Worm (Caenorhabditis elegans) whole organism, L4 larva: ENCODE measurements around the gene dpf-2.

Experiments
- F37D6.2 ChIP-seq: sonication (generic microtip); optimal IDR thresholded peaks from 2 replicates; lab custom pipeline; 2016; ENCODE audit warnings: mild to moderate bottlenecking, missing genetic modification characterization, missing compliant biosample characterization
- F44E2.7 ChIP-seq: fragments of 200-800 bp; sonication (Bioruptor generic); IDR thresholded peaks from 2 replicates; pipeline ENCODE4 v2.1.2; 2022; ENCODE audit warnings: missing genetic modification characterization, missing compliant biosample characterization
- F49E8.2 ChIP-seq: sonication (generic microtip); optimal IDR thresholded peaks from 2 replicates; lab custom pipeline; 2016; ENCODE audit warnings: missing compliant biosample characterization, mild to moderate bottlenecking, missing genetic modification characterization, borderline replicate concordance
- T20F7.1 ChIP-seq: fragments of 200-800 bp; sonication (Bioruptor generic); optimal IDR thresholded peaks from 2 replicates; lab custom pipeline; 2018; ENCODE audit warnings: mild to moderate bottlenecking, missing genetic modification characterization, missing compliant biosample characterization
- T26A8.4 ChIP-seq: fragments of 200-800 bp; sonication (Bioruptor generic); IDR thresholded peaks from 2 replicates; pipeline ENCODE4 v1.3.6; 2022; ENCODE audit warnings: missing genetic modification characterization, missing compliant biosample characterization
- Y105C5A.15 ChIP-seq: fragments of 200-800 bp; sonication (Bioruptor generic); IDR thresholded peaks from 2 replicates; pipeline ENCODE4 v1.3.6; 2022; ENCODE audit warnings: missing genetic modification characterization, missing compliant biosample characterization
- Y75B8A.6 ChIP-seq: fragments of 200-800 bp; sonication (Bioruptor generic); IDR thresholded peaks from 2 replicates; pipeline ENCODE4 v1.3.6; 2022; ENCODE audit warnings: missing genetic modification reagents, missing genetic modification characterization, missing compliant biosample characterization
- ZK337.2 ChIP-seq: fragments of 200-800 bp; sonication (Bioruptor generic); IDR thresholded peaks from 2 replicates; pipeline ENCODE4 v1.3.6; 2022; ENCODE audit warnings: missing genetic modification reagents, missing genetic modification characterization, missing compliant biosample characterization
- aha-1 ChIP-seq: fragments of 150-350 bp; peaks from one replicate; lab custom pipeline; 2014; ENCODE audit warnings: missing biosample characterization, missing genetic modification characterization
- attf-4 ChIP-seq: sonication (generic microtip); optimal IDR thresholded peaks from 3 replicates; lab custom pipeline; 2017; ENCODE audit warnings: missing biosample characterization, missing genetic modification characterization
- ceh-20 ChIP-seq: fragments of 200-800 bp; sonication (Bioruptor generic); IDR thresholded peaks from 2 replicates; pipeline ENCODE4 v1.3.6; 2022; ENCODE audit warnings: missing genetic modification reagents, missing genetic modification characterization, missing compliant biosample characterization
- ceh-28 ChIP-seq: fragments of 150-350 bp; optimal IDR thresholded peaks from 2 replicates; lab custom pipeline; 2014; ENCODE audit warnings: missing biosample characterization, missing genetic modification reagents, missing genetic modification characterization
- ceh-32 ChIP-seq: sonication (generic microtip); optimal IDR thresholded peaks from 2 replicates; lab custom pipeline; 2016; ENCODE audit warnings: mild to moderate bottlenecking, missing genetic modification characterization, missing compliant biosample characterization; ENCODE audit not compliant: poor library complexity
- ceh-62 ChIP-seq: sonication (generic microtip); optimal IDR thresholded peaks from 2 replicates; lab custom pipeline; 2017; ENCODE audit warnings: missing biosample characterization, missing genetic modification characterization
- daf-19 ChIP-seq: fragments of 200-800 bp; sonication (Bioruptor generic); conservative IDR thresholded peaks from 2 replicates; pipeline ENCODE4 v1.3.6; 2022; ENCODE audit warnings: missing genetic modification characterization, missing compliant biosample characterization
- daf-8 ChIP-seq: fragments of 200-800 bp; sonication (Bioruptor generic); IDR thresholded peaks from 2 replicates; pipeline ENCODE4 v1.3.6; 2022; ENCODE audit warnings: missing genetic modification characterization, missing compliant biosample characterization
- dmd-8 ChIP-seq: fragments of 200-800 bp; sonication (Bioruptor generic); IDR thresholded peaks from 2 replicates; pipeline ENCODE4 v1.3.6; 2022; ENCODE audit warnings: missing genetic modification characterization, missing compliant biosample characterization
- dpl-1 ChIP-seq: fragments of 150-350 bp; optimal IDR thresholded peaks from 2 replicates; lab custom pipeline; 2014; ENCODE audit warnings: missing biosample characterization, missing genetic modification reagents, missing genetic modification characterization
- duxl-1 ChIP-seq: sonication (generic microtip); optimal IDR thresholded peaks from 2 replicates; lab custom pipeline; 2016; ENCODE audit warnings: mild to moderate bottlenecking, missing genetic modification characterization, moderate library complexity, missing compliant biosample characterization; ENCODE audit not compliant: poor library complexity
- egl-27 ChIP-seq: sonication (generic microtip); optimal IDR thresholded peaks from 3 replicates; lab custom pipeline; 2017; ENCODE audit warnings: missing biosample characterization, missing genetic modification reagents, missing genetic modification characterization
- hlh-11 ChIP-seq: fragments of 200-800 bp; sonication (Bioruptor generic); optimal IDR thresholded peaks from 2 replicates; lab custom pipeline; 2018; ENCODE audit warnings: mild to moderate bottlenecking, missing genetic modification characterization, missing compliant biosample characterization
- hlh-30 ChIP-seq: sonication (generic microtip); optimal IDR thresholded peaks from 2 replicates; lab custom pipeline; 2017; ENCODE audit warnings: antibody characterized with exemption, mild to moderate bottlenecking, missing genetic modification characterization, missing compliant biosample characterization; ENCODE audit not compliant: insufficient read depth
- hmg-1.1 ChIP-seq: fragments of 200-800 bp; sonication (Bioruptor generic); IDR thresholded peaks from 2 replicates; pipeline ENCODE4 v1.3.6; 2022; ENCODE audit warnings: missing genetic modification reagents, missing genetic modification characterization, missing compliant biosample characterization
- jun-1 ChIP-seq: fragments of 150-350 bp; optimal IDR thresholded peaks from 2 replicates; lab custom pipeline; 2014; ENCODE audit warnings: missing biosample characterization, missing genetic modification reagents, missing genetic modification characterization
- lin-1 ChIP-seq: fragments of 200-800 bp; sonication (Bioruptor generic); IDR thresholded peaks from 2 replicates; pipeline ENCODE4 v1.3.6; 2022; ENCODE audit warnings: missing genetic modification reagents, missing genetic modification characterization, missing compliant biosample characterization
- lin-15B ChIP-seq: fragments of 150-350 bp; sonication (generic microtip); optimal IDR thresholded peaks from 3 replicates; lab custom pipeline; 2014; ENCODE audit warnings: missing biosample characterization, missing genetic modification characterization
- lsy-2 ChIP-seq, 2 experiments: fragments of 150-350 bp in 1 of 2; sonication (generic microtip) in 1 of 2; optimal IDR thresholded peaks; 2 replicates each; lab custom pipeline; 2014 to 2017; ENCODE audit warnings: missing biosample characterization in 2 of 2, missing genetic modification characterization in 2 of 2
- mdl-1 ChIP-seq, 2 experiments: fragments of 150-350 bp in 1 of 2; sonication (generic microtip) in 1 of 2; optimal IDR thresholded peaks; 2 replicates each; lab custom pipeline; 2014 to 2017; ENCODE audit warnings: missing biosample characterization in 2 of 2, missing genetic modification characterization in 2 of 2
- mdt-29 ChIP-seq: fragments of 200-800 bp; sonication (Bioruptor generic); IDR thresholded peaks from 2 replicates; pipeline ENCODE4 v1.3.6; 2022; ENCODE audit warnings: missing genetic modification reagents, missing genetic modification characterization, missing compliant biosample characterization
- mep-1 ChIP-seq: fragments of 150-350 bp; sonication (generic microtip); optimal IDR thresholded peaks from 3 replicates; lab custom pipeline; 2014; ENCODE audit warnings: missing biosample characterization, missing genetic modification characterization
- nhr-10 ChIP-seq: fragments of 150-350 bp; optimal IDR thresholded peaks from 2 replicates; lab custom pipeline; 2014; ENCODE audit warnings: missing biosample characterization, missing genetic modification characterization
- nhr-25 ChIP-seq: sonication (generic microtip); optimal IDR thresholded peaks from 2 replicates; lab custom pipeline; 2017; ENCODE audit warnings: missing genetic modification characterization, mild to moderate bottlenecking, missing compliant biosample characterization, antibody characterized with exemption, moderate library complexity, borderline replicate concordance; ENCODE audit not compliant: insufficient read depth
- nhr-41 ChIP-seq: fragments of 200-800 bp; sonication (Bioruptor generic); IDR thresholded peaks from 2 replicates; pipeline ENCODE4 v1.3.6; 2022; ENCODE audit warnings: missing genetic modification reagents, missing genetic modification characterization, missing compliant biosample characterization
- pqm-1 ChIP-seq: sonication (generic microtip); optimal IDR thresholded peaks from 2 replicates; lab custom pipeline; 2017; ENCODE audit warnings: missing biosample characterization, missing genetic modification characterization
- saeg-2 ChIP-seq: fragments of 200-800 bp; sonication (Bioruptor generic); IDR thresholded peaks from 2 replicates; pipeline ENCODE4 v1.3.6; 2022; ENCODE audit warnings: missing genetic modification reagents, missing genetic modification characterization, missing compliant biosample characterization
- sdz-12 ChIP-seq: fragments of 200-800 bp; sonication (Bioruptor generic); optimal IDR thresholded peaks from 2 replicates; lab custom pipeline; 2018; ENCODE audit warnings: mild to moderate bottlenecking, missing genetic modification characterization, missing compliant biosample characterization
- snpc-4 ChIP-seq: fragments of 150-350 bp; optimal IDR thresholded peaks from 2 replicates; lab custom pipeline; 2014; ENCODE audit warnings: missing biosample characterization, missing genetic modification characterization
- tag-97 ChIP-seq: fragments of 200-800 bp; sonication (Bioruptor generic); IDR thresholded peaks from 2 replicates; pipeline ENCODE4 v1.3.6; 2022; ENCODE audit warnings: missing genetic modification characterization, missing compliant biosample characterization
- unc-62 ChIP-seq, 3 experiments: fragments of 150-350 bp in 1 of 3; sonication (generic microtip); optimal IDR thresholded peaks in 2 of 3; peaks in 1 of 3; 1 replicate in 1 of 3; 2 replicates in 2 of 3; lab custom pipeline; 2014 to 2017; ENCODE audit warnings: missing biosample characterization in 3 of 3, missing genetic modification characterization in 3 of 3, missing genetic modification reagents in 3 of 3, missing genotype in 1 of 3
- zag-1 ChIP-seq: fragments of 150-350 bp; optimal IDR thresholded peaks from 2 replicates; lab custom pipeline; 2014; ENCODE audit warnings: missing biosample characterization, missing genetic modification characterization
- zfp-2 ChIP-seq: sonication (generic microtip); optimal IDR thresholded peaks from 2 replicates; lab custom pipeline; 2016; ENCODE audit warnings: mild to moderate bottlenecking, missing genetic modification characterization, missing compliant biosample characterization
- zfp-3 ChIP-seq: fragments of 200-800 bp; sonication (Bioruptor generic); conservative IDR thresholded peaks from 2 replicates; pipeline ENCODE4 v1.3.6; 2022; ENCODE audit warnings: missing genetic modification reagents, missing genetic modification characterization, missing compliant biosample characterization
- zip-2 ChIP-seq: fragments of 150-350 bp; optimal IDR thresholded peaks from 2 replicates; lab custom pipeline; 2014; ENCODE audit warnings: missing biosample characterization, missing genetic modification characterization

The dpf-2 gene

ce11 chrX:14824490-14825050 is 7.1 kb upstream of the dpf-2 start, which contains the start of gene mbk-1 (continued):
- TF ChIP-seq hlh-11 (tag; lab: Kevin White, UChicago): peak; percentile 93
- no peak for TF ChIP-seq T26A8.4 (GFP tag; lab: Robert Waterston, UW)
- no peak for TF ChIP-seq daf-8 (GFP tag; lab: Robert Waterston, UW)
- TF ChIP-seq dpl-1 (GFP tag; lab: Kevin White, UChicago): peak; percentile 33
- no peak for TF ChIP-seq ceh-62 (tag; lab: Kevin White, UChicago)
- TF ChIP-seq Y105C5A.15: no peak
- TF ChIP-seq F49E8.2 (tag; lab: Kevin White, UChicago): no peak
- TF ChIP-seq ceh-20 (GFP tag; lab: Robert Waterston, UW): peak; percentile 70; the same call in 1 of the 2 replicates
- no peak for TF ChIP-seq sdz-12 (GFP tag; lab: Kevin White, UChicago)
- TF ChIP-seq snpc-4 (tag; lab: Kevin White, UChicago): no peak
- TF ChIP-seq attf-4 (tag; lab: Kevin White, UChicago): no peak
- peak in 1 of 2 experiments; percentile 50 for TF ChIP-seq unc-62 (GFP tag; optimal IDR thresholded peaks at IDR 0.05 in 1 of 2; lab: Kevin White, UChicago)
- TF ChIP-seq unc-62 (tag; optimal IDR thresholded peaks at IDR 0.05; lab: Kevin White, UChicago): no peak
- peak; percentile 80 for TF ChIP-seq hmg-1.1 (GFP tag; lab: Robert Waterston, UW)
- no peak for TF ChIP-seq dmd-8 (GFP tag; lab: Robert Waterston, UW)
- peak; percentile 75 for TF ChIP-seq lin-1
- no peak for TF ChIP-seq daf-19 (GFP tag; lab: Robert Waterston, UW)
- TF ChIP-seq ceh-28 (tag; lab: Kevin White, UChicago): no peak
- TF ChIP-seq tag-97: no peak
- peak; percentile 86 for TF ChIP-seq mep-1 (tag; lab: Kevin White, UChicago)
- TF ChIP-seq hlh-30 (tag; lab: Kevin White, UChicago): peak; percentile 98
- TF ChIP-seq F37D6.2 (tag; lab: Kevin White, UChicago): peak; percentile 5
- TF ChIP-seq Y75B8A.6 (GFP tag; lab: Robert Waterston, UW): no peak
- no peak for TF ChIP-seq F44E2.7

ce11 chrX:14828766-14829165 is 2.9 kb upstream of the dpf-2 start:
- TF ChIP-seq ZK337.2 (GFP tag; lab: Robert Waterston, UW) (no peak), aha-1 (tag; lab: Kevin White, UChicago) (peak; percentile 96), hmg-1.1 (GFP tag; lab: Robert Waterston, UW) (no peak), egl-27 (tag; lab: Kevin White, UChicago) (no peak), unc-62 (GFP tag; optimal IDR thresholded peaks at IDR 0.05 in 1 of 2; lab: Kevin White, UChicago) (peak in 1 of 2 experiments; percentile 4), unc-62 (tag; optimal IDR thresholded peaks at IDR 0.05; lab: Kevin White, UChicago) (no peak)
- TF ChIP-seq, all 104 proteins: peak for 2

- no peak for TF ChIP-seq hlh-30 (tag; lab: Kevin White, UChicago)
- no peak for TF ChIP-seq jun-1
- TF ChIP-seq T20F7.1 (GFP tag; lab: Kevin White, UChicago): no peak
- no peak for TF ChIP-seq ceh-32 (tag; lab: Kevin White, UChicago)
- no peak for TF ChIP-seq saeg-2
- TF ChIP-seq duxl-1: no peak
- TF ChIP-seq lin-15B (tag; lab: Kevin White, UChicago): no peak
- no peak for TF ChIP-seq nhr-10 (tag; lab: Kevin White, UChicago)
- no peak for TF ChIP-seq ceh-28 (tag; lab: Kevin White, UChicago)
Measured at ce11 chrX:14838339-14838738, 6.7 kb downstream of the dpf-2 start.

ce11 chrX:14841030-14841429 is 9.4 kb downstream of the dpf-2 start:
- TF ChIP-seq nhr-25: peak; percentile 38
- no peak for TF ChIP-seq F44E2.7
- peak; percentile 75 to 97 for TF ChIP-seq mdl-1 (tag; optimal IDR thresholded peaks at IDR 0.05; lab: Kevin White, UChicago)
- TF ChIP-seq zfp-2 (tag; lab: Kevin White, UChicago): no peak
- peak; percentile 68 to 86 for TF ChIP-seq lsy-2 (tag; optimal IDR thresholded peaks at IDR 0.05; lab: Kevin White, UChicago)
- no peak for TF ChIP-seq sdz-12 (GFP tag; lab: Kevin White, UChicago)
- peak; percentile 63 for TF ChIP-seq egl-27 (tag; lab: Kevin White, UChicago)
- no peak for TF ChIP-seq nhr-41 (GFP tag; lab: Robert Waterston, UW)
- peak; percentile 95 for TF ChIP-seq hlh-30 (tag; lab: Kevin White, UChicago)
- no peak for TF ChIP-seq mdt-29
- TF ChIP-seq pqm-1 (tag; lab: Kevin White, UChicago): peak; percentile 39
- TF ChIP-seq zfp-3 (GFP tag; lab: Robert Waterston, UW): no peak
- no peak for TF ChIP-seq ZK337.2 (GFP tag; lab: Robert Waterston, UW)
- TF ChIP-seq ceh-28 (tag; lab: Kevin White, UChicago): no peak
- peak; percentile 93 for TF ChIP-seq hlh-11 (tag; lab: Kevin White, UChicago)
- TF ChIP-seq zag-1 (tag; lab: Kevin White, UChicago): no peak
- TF ChIP-seq duxl-1: no peak
- no peak for TF ChIP-seq zip-2 (tag; lab: Kevin White, UChicago)
- no peak for TF ChIP-seq ceh-62 (tag; lab: Kevin White, UChicago)
- peak; percentile 94 for TF ChIP-seq hmg-1.1 (GFP tag; lab: Robert Waterston, UW)
